Fruit fly (Drosophila melanogaster): ENCODE results near the gene Mnr.

The Mnr gene

DNA sequence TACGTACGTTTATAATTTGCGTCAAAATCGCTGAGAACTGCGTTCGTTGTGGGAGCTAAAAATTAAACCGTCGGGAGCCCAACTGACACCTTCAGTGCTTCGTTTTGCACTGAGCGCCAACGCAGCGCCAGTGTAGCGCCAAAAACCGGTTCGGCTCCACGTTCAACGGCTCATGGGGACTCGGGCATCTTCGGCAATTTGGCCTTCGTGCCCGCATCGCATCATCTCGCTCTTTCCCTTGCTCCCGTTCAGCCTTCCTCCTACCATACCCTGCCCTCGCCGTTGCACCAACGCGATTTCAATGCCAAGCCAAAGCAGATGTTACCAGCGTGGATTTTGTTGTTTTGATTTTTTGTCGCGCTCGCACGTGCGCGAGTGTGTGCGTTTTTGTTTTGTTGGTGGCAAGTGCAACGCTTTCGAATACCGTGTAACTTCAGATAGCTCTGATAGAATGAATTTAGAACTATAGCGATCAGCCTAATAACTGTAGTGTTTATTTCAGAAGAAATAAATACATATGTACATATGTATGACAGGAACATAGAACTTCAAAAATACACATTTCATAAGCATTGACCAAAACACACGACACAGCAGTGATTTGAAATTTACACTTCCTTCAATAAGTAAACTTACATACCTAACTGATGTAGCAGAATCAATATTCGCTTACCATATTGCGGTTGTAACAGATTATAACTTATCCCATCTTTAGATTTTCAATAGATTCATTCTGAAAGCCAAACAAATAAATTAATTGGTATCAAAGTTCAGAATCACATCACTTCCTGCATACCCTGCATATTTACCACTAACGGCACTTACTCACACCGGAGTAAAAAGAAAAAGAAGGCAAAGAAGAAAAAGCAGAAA is at the start of gene Mnr:
Gene Mnr (minus strand): TSS at position 133 of the 873 bp plus-strand sequence.
- TF ChIP-seq jim (GFP tag; optimal IDR thresholded peaks at IDR 0.05) (peak; percentile 6), psq (GFP tag; optimal IDR thresholded peaks at IDR 0.05) (peak; percentile 10), foxo (GFP tag; optimal IDR thresholded peaks at IDR 0.05) (peak in 1 of 2 experiments; percentile 16), tai (GFP tag; optimal IDR thresholded peaks at IDR 0.05) (no peak), CrebA (GFP tag; optimal IDR thresholded peaks at IDR 0.05; ENCODE audit: borderline replicate concordance) (peak; percentile 82), GATAd (GFP tag; optimal IDR thresholded peaks at IDR 0.05) (no peak), OdsH (GFP tag; optimal IDR thresholded peaks at IDR 0.05) (peak; percentile 9), woc (GFP tag; optimal IDR thresholded peaks at IDR 0.05) (peak; percentile 54), Dif (GFP tag; optimal IDR thresholded peaks at IDR 0.05; ENCODE audit: partially characterized antibody) (peak; percentile 48), dsf (GFP tag; optimal IDR thresholded peaks at IDR 0.05; ENCODE audit: borderline replicate concordance) (no peak), Hnf4 (GFP tag; optimal IDR thresholded peaks at IDR 0.05) (peak; percentile 49), br (GFP tag; optimal IDR thresholded peaks at IDR 0.05) (no peak), Rel (GFP tag; optimal IDR thresholded peaks at IDR 0.05) (no peak), Rel (tag; optimal IDR thresholded peaks at IDR 0.05) (peak; percentile 74), HLH106 (tag; optimal IDR thresholded peaks at IDR 0.05) (peak; percentile 12), usp (GFP tag; optimal IDR thresholded peaks at IDR 0.05) (no peak), pan (optimal IDR thresholded peaks at IDR 0.05) (peak; percentile 75), Hr83 (GFP tag; optimal IDR thresholded peaks at IDR 0.05; ENCODE audit: poor library complexity, severe bottlenecking) (no peak), dmrt93B (GFP tag; optimal IDR thresholded peaks at IDR 0.05) (peak; percentile 27), h (GFP tag; optimal IDR thresholded peaks at IDR 0.05) (peak; percentile 25), rgr (GFP tag; optimal IDR thresholded peaks at IDR 0.05) (peak; percentile 15), Jra (GFP tag; optimal IDR thresholded peaks at IDR 0.05) (no peak)

DNA sequence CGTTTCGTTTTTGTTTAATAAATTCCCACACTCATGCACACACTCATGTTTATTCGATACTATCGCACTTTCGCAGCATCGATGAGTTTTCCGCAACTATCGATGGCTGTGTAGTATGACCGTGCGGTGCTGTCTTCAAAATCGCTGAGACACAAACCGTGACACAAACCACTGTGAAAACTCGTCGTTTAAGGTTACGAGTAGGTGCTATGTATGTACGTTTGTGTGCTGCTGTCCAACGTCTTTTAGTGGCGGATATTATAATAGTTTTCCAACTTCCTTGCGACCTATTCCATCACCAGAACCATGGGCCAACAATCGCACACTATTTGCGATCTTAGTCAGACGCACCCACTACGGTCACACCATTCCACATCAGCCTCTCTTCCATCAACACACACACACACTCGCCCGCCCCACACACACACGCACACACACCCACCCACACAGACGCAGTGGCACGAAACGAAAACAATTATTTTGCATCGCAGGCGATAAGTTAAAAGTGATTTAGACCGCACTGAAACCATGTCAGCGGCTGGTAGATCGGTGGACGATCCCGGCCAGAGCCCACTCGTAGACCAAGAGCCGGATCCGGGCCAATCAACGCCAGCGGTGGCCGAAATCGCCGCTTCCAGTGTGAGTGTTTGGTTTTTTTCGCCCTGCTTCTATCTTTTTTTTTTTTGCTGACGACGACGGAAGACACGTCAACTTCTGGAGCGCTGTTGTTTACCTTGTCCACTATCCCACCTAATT is 43.1 kb upstream of the Mnr start, which contains the start of the genes Dd and CG1486:
Gene Dd (minus strand): TSS at position 77 of the 756 bp plus-strand sequence.
Gene CG1486 (plus strand): TSS at position 114 of the 756 bp plus-strand sequence.
- no peak for TF ChIP-seq pan (optimal IDR thresholded peaks at IDR 0.05)
- no peak for TF ChIP-seq Dif (GFP tag; optimal IDR thresholded peaks at IDR 0.05; ENCODE audit: partially characterized antibody)
- no peak for TF ChIP-seq br (GFP tag; optimal IDR thresholded peaks at IDR 0.05)
- no peak for TF ChIP-seq usp (GFP tag; optimal IDR thresholded peaks at IDR 0.05)
- peak; percentile 30 for TF ChIP-seq Myc (optimal IDR thresholded peaks at IDR 0.05)
- no peak for TF ChIP-seq rgr (GFP tag; optimal IDR thresholded peaks at IDR 0.05)
- peak; percentile 4 for TF ChIP-seq HLH106 (tag; optimal IDR thresholded peaks at IDR 0.05)
- TF ChIP-seq Jra (GFP tag; optimal IDR thresholded peaks at IDR 0.05), result peak; percentile 28
- no peak for TF ChIP-seq Sp1 (GFP tag; optimal IDR thresholded peaks at IDR 0.05)
- no peak for TF ChIP-seq brk (GFP tag; optimal IDR thresholded peaks at IDR 0.05)
- no peak for TF ChIP-seq foxo (GFP tag; optimal IDR thresholded peaks at IDR 0.05)
- TF ChIP-seq lola (GFP tag; optimal IDR thresholded peaks at IDR 0.05), result no peak
- no peak for TF ChIP-seq woc (GFP tag; optimal IDR thresholded peaks at IDR 0.05)
- TF ChIP-seq h (GFP tag; optimal IDR thresholded peaks at IDR 0.05), result peak; percentile 33
- TF ChIP-seq fru (GFP tag; optimal IDR thresholded peaks at IDR 0.05), result no peak
- no peak for TF ChIP-seq Hr78 (GFP tag; optimal IDR thresholded peaks at IDR 0.05)
- no peak for TF ChIP-seq OdsH (GFP tag; optimal IDR thresholded peaks at IDR 0.05)
- TF ChIP-seq dl (GFP tag; optimal IDR thresholded peaks at IDR 0.05; ENCODE audit: insufficient read depth in 1 of 2, partially characterized antibody in 2 of 2), result no peak
- no peak for TF ChIP-seq Rel (GFP tag; optimal IDR thresholded peaks at IDR 0.05)
- TF ChIP-seq Rel (tag; optimal IDR thresholded peaks at IDR 0.05), result peak; percentile 22
- no peak for TF ChIP-seq sv (GFP tag; optimal IDR thresholded peaks at IDR 0.05)
- peak; percentile 25 for TF ChIP-seq Dfd (GFP tag; optimal IDR thresholded peaks at IDR 0.05)
- no peak for TF ChIP-seq dsf (GFP tag; optimal IDR thresholded peaks at IDR 0.05; ENCODE audit: borderline replicate concordance)
- TF ChIP-seq Hnf4 (GFP tag; optimal IDR thresholded peaks at IDR 0.05), result no peak

DNA sequence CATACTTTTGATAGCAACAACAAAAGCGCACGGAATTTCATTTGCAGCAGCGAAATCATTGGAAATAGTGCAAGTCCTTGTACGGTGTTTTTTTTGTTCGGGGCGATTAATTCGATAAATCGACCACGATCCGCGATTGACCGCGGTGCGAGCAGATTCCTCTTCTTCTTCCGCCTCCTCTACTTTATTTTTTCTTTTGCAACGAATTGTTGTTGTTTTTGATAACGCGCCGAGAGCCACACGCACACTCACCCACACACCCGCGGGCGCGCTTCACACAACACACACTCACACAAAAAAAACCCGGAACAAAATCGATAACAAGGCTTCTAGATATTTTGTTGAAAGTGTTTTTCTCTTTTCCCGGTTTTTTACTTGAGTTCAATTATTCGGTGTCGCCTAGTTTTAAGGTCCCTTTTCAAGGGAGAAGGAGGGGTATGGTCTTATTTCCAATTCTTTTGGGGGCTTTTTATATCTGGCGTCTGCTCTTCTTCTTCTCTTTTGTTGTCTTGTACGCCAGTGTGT is 42.3 kb upstream of the Mnr start:
- TF ChIP-seq usp (GFP tag; optimal IDR thresholded peaks at IDR 0.05) (no peak), Rel (GFP tag; optimal IDR thresholded peaks at IDR 0.05) (no peak), Rel (tag; optimal IDR thresholded peaks at IDR 0.05) (peak; percentile 20)
